Worm (Caenorhabditis elegans) whole organism, L3 larva: ENCODE measurements around the gene C44F1.1.

ENCODE experiments used
- aly-2 ChIP-seq: fragments of 150-350 bp; optimal IDR thresholded peaks from 2 replicates; lab custom pipeline; 2014; ENCODE audit warnings: missing biosample characterization, missing genetic modification characterization
- ama-1 ChIP-seq: fragments of 150-350 bp; optimal IDR thresholded peaks from 2 replicates; lab custom pipeline; 2018
- ceh-28 ChIP-seq: fragments of 150-350 bp; optimal IDR thresholded peaks from 2 replicates; lab custom pipeline; 2014; ENCODE audit warnings: missing biosample characterization, missing genetic modification reagents, missing genetic modification characterization
- ceh-82 ChIP-seq: fragments of 150-350 bp; optimal IDR thresholded peaks from 2 replicates; lab custom pipeline; 2014; ENCODE audit warnings: missing biosample characterization, missing genetic modification characterization
- daf-12 ChIP-seq: fragments of 150-350 bp; optimal IDR thresholded peaks from 2 replicates; lab custom pipeline; 2014; ENCODE audit warnings: missing biosample characterization, missing genetic modification reagents, missing genetic modification characterization
- egl-5 ChIP-seq: fragments of 150-350 bp; optimal IDR thresholded peaks from 2 replicates; lab custom pipeline; 2017; ENCODE audit warnings: missing biosample characterization, missing genetic modification reagents, missing genetic modification characterization, inconsistent platforms
- elt-1 ChIP-seq: fragments of 150-350 bp; optimal IDR thresholded peaks from 2 replicates; lab custom pipeline; 2014; ENCODE audit warnings: missing biosample characterization, missing genetic modification characterization
- elt-2 ChIP-seq: sonication (generic microtip); optimal IDR thresholded peaks from 2 replicates; lab custom pipeline; 2016; ENCODE audit warnings: missing genetic modification reagents, mild to moderate bottlenecking, missing genetic modification characterization, missing compliant biosample characterization
- eor-1 ChIP-seq, 2 experiments: fragments of 150-350 bp; optimal IDR thresholded peaks; 2 replicates each; lab custom pipeline; 2014 to 2018; ENCODE audit warnings: missing biosample characterization in 2 of 2, missing genetic modification characterization in 2 of 2
- fkh-2 ChIP-seq: fragments of 150-350 bp; optimal IDR thresholded peaks from 2 replicates; lab custom pipeline; 2014; ENCODE audit warnings: missing biosample characterization, missing genetic modification reagents, missing genetic modification characterization
- hmg-11 ChIP-seq: sonication (generic microtip); optimal IDR thresholded peaks from 2 replicates; lab custom pipeline; 2016; ENCODE audit warnings: missing genetic modification characterization, missing compliant biosample characterization
- lin-15B ChIP-seq: fragments of 150-350 bp; optimal IDR thresholded peaks from 2 replicates; lab custom pipeline; 2014; ENCODE audit warnings: missing biosample characterization, missing genetic modification characterization
- lin-39 ChIP-seq: fragments of 150-350 bp; optimal IDR thresholded peaks from 2 replicates; lab custom pipeline; 2018; ENCODE audit warnings: missing biosample characterization, missing genetic modification reagents, missing genetic modification characterization
- lsy-12 ChIP-seq: sonication (generic microtip); optimal IDR thresholded peaks from 2 replicates; lab custom pipeline; 2016; ENCODE audit warnings: mild to moderate bottlenecking, missing genetic modification characterization, missing compliant biosample characterization
- mdl-1 ChIP-seq: fragments of 150-350 bp; optimal IDR thresholded peaks from 2 replicates; lab custom pipeline; 2014; ENCODE audit warnings: missing biosample characterization, missing genetic modification characterization
- mml-1 ChIP-seq: fragments of 150-350 bp; sonication (generic microtip); optimal IDR thresholded peaks from 3 replicates; lab custom pipeline; 2014; ENCODE audit warnings: missing biosample characterization, missing genetic modification characterization
- nfya-1 ChIP-seq: sonication (generic microtip); optimal IDR thresholded peaks from 2 replicates; lab custom pipeline; 2017; ENCODE audit warnings: missing genetic modification characterization, mild to moderate bottlenecking, missing compliant biosample characterization, antibody characterized with exemption, moderate library complexity; ENCODE audit not compliant: insufficient read depth
- nhr-12 ChIP-seq: fragments of 150-350 bp; optimal IDR thresholded peaks from 2 replicates; lab custom pipeline; 2014; ENCODE audit warnings: missing biosample characterization, missing genetic modification characterization
- nhr-23 ChIP-seq: fragments of 150-350 bp; optimal IDR thresholded peaks from 2 replicates; lab custom pipeline; 2014; ENCODE audit warnings: missing biosample characterization, missing genetic modification reagents, missing genetic modification characterization
- nhr-237 ChIP-seq: fragments of 150-350 bp; optimal IDR thresholded peaks from 2 replicates; lab custom pipeline; 2014; ENCODE audit warnings: missing biosample characterization, missing genetic modification characterization
- nhr-25 ChIP-seq: sonication (generic microtip); optimal IDR thresholded peaks from 2 replicates; lab custom pipeline; 2017; ENCODE audit warnings: missing biosample characterization, missing genetic modification characterization
- nhr-43 ChIP-seq: sonication (generic microtip); optimal IDR thresholded peaks from 2 replicates; lab custom pipeline; 2016; ENCODE audit warnings: mild to moderate bottlenecking, missing genetic modification characterization, missing compliant biosample characterization; ENCODE audit not compliant: poor library complexity, severe bottlenecking
- nhr-76 ChIP-seq: fragments of 150-350 bp; sonication (generic microtip); optimal IDR thresholded peaks from 5 replicates; lab custom pipeline; 2014; ENCODE audit warnings: missing biosample characterization, missing genetic modification characterization
- nhr-77 ChIP-seq: fragments of 150-350 bp; optimal IDR thresholded peaks from 2 replicates; lab custom pipeline; 2014; ENCODE audit warnings: missing biosample characterization, missing genetic modification characterization
- pha-4 ChIP-seq: fragments of 150-350 bp; optimal IDR thresholded peaks from 2 replicates; lab custom pipeline; 2014; ENCODE audit warnings: missing biosample characterization, missing genetic modification reagents, missing genetic modification characterization
- pqm-1 ChIP-seq: fragments of 150-350 bp; optimal IDR thresholded peaks from 2 replicates; lab custom pipeline; 2017; ENCODE audit warnings: missing biosample characterization, missing genetic modification characterization, inconsistent platforms
- unc-62 ChIP-seq: fragments of 150-350 bp; sonication (generic microtip); optimal IDR thresholded peaks from 4 replicates; lab custom pipeline; 2014; ENCODE audit warnings: missing biosample characterization, missing genetic modification reagents, missing genetic modification characterization
- ztf-11 ChIP-seq: fragments of 150-350 bp; optimal IDR thresholded peaks from 2 replicates; lab custom pipeline; 2014; ENCODE audit warnings: missing biosample characterization, missing genetic modification characterization
- ztf-4 ChIP-seq: fragments of 150-350 bp; optimal IDR thresholded peaks from 2 replicates; lab custom pipeline; 2014; ENCODE audit warnings: missing biosample characterization, missing genetic modification characterization

Gene C44F1.1

DNA sequence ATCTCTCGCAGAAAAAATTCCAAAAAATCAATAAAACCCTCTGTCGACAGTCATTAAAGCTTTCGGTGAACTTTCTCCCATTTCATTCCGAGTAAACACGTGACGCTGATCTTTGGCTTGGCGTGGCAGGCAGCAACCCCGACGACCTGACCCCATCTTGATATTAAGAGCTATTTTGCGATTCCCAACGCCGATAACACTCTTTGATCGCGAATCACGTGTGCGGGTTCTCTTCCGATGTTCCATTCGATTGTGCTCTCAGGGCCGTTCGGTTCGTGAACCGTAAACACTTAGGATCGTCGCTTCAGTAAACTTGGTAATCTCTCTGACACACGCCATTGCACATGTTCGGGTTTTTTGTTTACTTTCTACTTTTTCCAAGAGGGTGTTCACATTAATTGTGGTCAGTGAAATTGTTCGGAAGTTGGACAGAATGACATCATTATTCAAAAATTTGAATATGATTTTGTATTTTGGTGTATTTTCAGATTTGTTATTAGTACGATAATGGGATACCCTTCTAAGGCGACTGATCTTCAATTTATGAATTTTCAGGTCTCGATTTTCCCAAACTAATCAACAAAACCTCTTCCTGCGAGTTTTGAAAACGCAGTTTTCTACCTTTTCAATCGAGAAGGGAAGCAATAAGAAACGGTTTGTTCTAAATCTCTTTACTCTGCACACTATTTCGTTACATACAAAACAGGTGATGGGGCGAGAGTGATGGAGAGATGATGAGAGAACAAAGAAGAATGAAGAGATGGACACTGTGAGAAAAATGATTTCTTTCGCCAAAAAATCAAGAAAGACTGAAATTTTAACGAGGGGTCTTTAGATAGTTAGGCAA is 32.0 kb upstream of the C44F1.1 start:
- TF ChIP-seq daf-12 (tag; lab: Kevin White, UChicago) (no peak), egl-5 (tag; lab: Kevin White, UChicago) (peak; percentile 30), fkh-2 (no peak), nhr-77 (tag; lab: Kevin White, UChicago) (no peak), pqm-1 (tag; lab: Kevin White, UChicago) (peak; percentile 56), nhr-43 (tag; lab: Kevin White, UChicago) (peak; percentile 31), nhr-23 (peak; percentile 87), nhr-237 (tag; lab: Kevin White, UChicago) (no peak), lin-39 (tag; lab: Kevin White, UChicago) (peak; percentile 55), elt-2 (tag; lab: Kevin White, UChicago) (peak; percentile 37), lsy-12 (no peak), pha-4 (tag; lab: Kevin White, UChicago) (peak; percentile 93), elt-1 (tag; lab: Kevin White, UChicago) (peak; percentile 96), aly-2 (tag; lab: Kevin White, UChicago) (no peak), nhr-25 (tag; lab: Kevin White, UChicago) (peak; percentile 87), hmg-11 (tag; lab: Kevin White, UChicago) (no peak), nhr-76 (tag; lab: Kevin White, UChicago) (no peak), ceh-28 (tag; lab: Kevin White, UChicago) (peak; percentile 45), unc-62 (no peak), ztf-11 (tag; lab: Kevin White, UChicago) (no peak), ama-1 (peak; percentile 85), nfya-1 (peak; percentile 37)

DNA sequence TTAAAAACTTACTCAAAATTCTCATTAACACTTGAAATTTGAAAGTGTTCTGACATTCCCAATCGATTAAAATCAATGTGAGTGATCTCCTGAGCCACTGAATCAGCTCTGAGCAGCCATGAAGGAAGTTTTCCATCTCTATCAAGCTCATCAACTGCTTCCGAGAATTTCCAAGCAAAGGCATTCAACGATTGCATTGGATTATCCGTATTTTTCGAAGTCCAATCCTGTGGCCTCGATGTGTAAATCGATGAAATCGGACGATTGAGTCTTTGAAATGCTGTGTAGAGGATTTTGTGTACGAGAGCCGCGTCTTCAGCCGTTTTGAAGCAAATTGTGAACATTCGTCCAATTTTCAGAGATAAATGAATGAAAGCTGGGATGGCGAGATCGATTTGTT is 30.6 kb upstream of the C44F1.1 start:
- TF ChIP-seq fkh-2 = no peak
- peak; percentile 67 for TF ChIP-seq ama-1
- TF ChIP-seq mml-1 (tag; lab: Kevin White, UChicago) = no peak
- TF ChIP-seq nhr-76 (tag; lab: Kevin White, UChicago) = no peak
- TF ChIP-seq unc-62 = no peak
- TF ChIP-seq lsy-12 = no peak
- TF ChIP-seq nhr-12 (tag; lab: Kevin White, UChicago) = no peak

DNA sequence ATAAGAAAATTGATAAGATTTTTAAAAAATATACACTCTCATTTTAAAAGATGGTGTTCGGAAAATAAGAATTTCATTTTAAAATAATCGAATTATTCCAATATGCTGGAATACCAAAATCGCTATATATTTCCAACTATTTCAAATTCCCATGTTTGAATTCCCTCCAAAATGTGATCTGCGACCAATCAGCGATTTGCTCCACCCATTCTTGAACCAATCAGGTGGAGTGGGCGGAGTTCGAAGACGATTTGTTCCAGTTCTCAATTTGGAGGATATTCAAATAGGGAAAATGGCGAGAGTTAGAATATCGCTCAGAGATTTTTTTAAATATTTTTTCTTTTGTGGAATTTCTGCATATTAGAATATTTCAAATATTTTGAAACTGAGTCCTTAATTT is 25.5 kb upstream of the C44F1.1 start:
- TF ChIP-seq elt-2 (tag; lab: Kevin White, UChicago) (peak; percentile 1), eor-1 (tag; optimal IDR thresholded peaks at IDR 0.05; lab: Kevin White, UChicago) (no peak), ztf-4 (tag; lab: Kevin White, UChicago) (no peak), ceh-82 (tag; lab: Kevin White, UChicago) (no peak), lin-15B (tag; lab: Kevin White, UChicago) (peak; percentile 3), nfya-1 (peak; percentile 99)

DNA sequence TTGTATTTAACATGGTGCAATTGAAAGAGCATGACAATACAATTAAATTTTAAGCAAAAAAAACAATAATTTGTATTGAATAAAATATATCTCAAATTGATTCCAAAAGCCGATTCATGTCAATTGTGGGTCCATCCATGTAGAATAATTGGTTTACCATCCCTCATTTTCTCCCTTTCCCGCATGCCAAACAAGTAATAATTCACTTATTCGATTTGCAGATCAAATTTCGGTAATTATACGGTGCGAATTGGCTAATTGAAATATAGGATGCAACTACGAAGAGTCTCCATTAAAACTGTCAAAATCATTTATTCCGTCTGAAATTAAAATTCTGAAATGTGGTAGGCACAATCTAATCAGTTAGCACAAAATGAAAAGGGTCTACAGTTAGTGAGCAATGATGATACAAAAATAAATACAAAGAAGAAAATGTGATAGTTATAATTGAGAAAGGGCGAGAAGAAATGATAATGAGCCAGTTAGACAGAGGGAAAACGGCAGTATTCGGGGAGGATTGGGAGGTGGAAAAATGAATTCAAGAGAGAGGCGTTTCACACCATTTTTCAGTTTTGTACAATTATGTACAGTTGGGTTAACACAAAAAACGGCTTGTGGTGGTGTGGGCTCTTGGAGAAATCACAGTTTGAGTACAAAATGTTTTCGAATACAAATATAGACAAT is 24.5 kb upstream of the C44F1.1 start:
- TF ChIP-seq nhr-237 (tag; lab: Kevin White, UChicago) = no peak
- TF ChIP-seq nhr-76 (tag; lab: Kevin White, UChicago) = no peak
- no peak for TF ChIP-seq lin-15B (tag; lab: Kevin White, UChicago)
- no peak for TF ChIP-seq elt-2 (tag; lab: Kevin White, UChicago)
- TF ChIP-seq egl-5 (tag; lab: Kevin White, UChicago) = no peak
- TF ChIP-seq ztf-4 (tag; lab: Kevin White, UChicago) = peak; percentile 39
- TF ChIP-seq nhr-25 (tag; lab: Kevin White, UChicago) = peak; percentile 33
- no peak for TF ChIP-seq lin-39 (tag; lab: Kevin White, UChicago)
- TF ChIP-seq mdl-1 (tag; lab: Kevin White, UChicago) = no peak
- no peak for TF ChIP-seq nhr-43 (tag; lab: Kevin White, UChicago)
- no peak for TF ChIP-seq hmg-11 (tag; lab: Kevin White, UChicago)
- TF ChIP-seq eor-1 (tag; optimal IDR thresholded peaks at IDR 0.05; lab: Kevin White, UChicago) = no peak
- no peak for TF ChIP-seq pha-4 (tag; lab: Kevin White, UChicago)
- TF ChIP-seq ama-1 = peak; percentile 8
- TF ChIP-seq mml-1 (tag; lab: Kevin White, UChicago) = no peak
- no peak for TF ChIP-seq elt-1 (tag; lab: Kevin White, UChicago)
- TF ChIP-seq fkh-2 = no peak
- no peak for TF ChIP-seq ceh-82 (tag; lab: Kevin White, UChicago)
